Fruit fly (Drosophila melanogaster) whole organism, adult: Measurements from ENCODE around the gene Vha16-3.

Experiments
- CG11617 ChIP-seq: fragments of 200-800 bp; sonication (Bioruptor generic); optimal IDR thresholded peaks from 2 replicates; lab custom pipeline; 2017; ENCODE audit warnings: mild to moderate bottlenecking, missing biosample characterization, missing genetic modification reagents, missing genetic modification characterization
- CG12768 ChIP-seq: fragments of 200-800 bp; sonication (Bioruptor generic); optimal IDR thresholded peaks from 2 replicates; lab custom pipeline; 2017; ENCODE audit warnings: missing biosample characterization, missing genetic modification characterization, mild to moderate bottlenecking, moderate library complexity, missing genetic modification reagents
- CG14711 ChIP-seq: fragments of 200-800 bp; sonication (Bioruptor generic); optimal IDR thresholded peaks from 2 replicates; lab custom pipeline; 2018; ENCODE audit warnings: missing biosample characterization, mild to moderate bottlenecking, missing genetic modification characterization, moderate library complexity
- CG5204 ChIP-seq: fragments of 200-800 bp; sonication (Bioruptor generic); optimal IDR thresholded peaks from 2 replicates; lab custom pipeline; 2016; ENCODE audit warnings: missing biosample characterization, missing genetic modification characterization
- Clk ChIP-seq: fragments of 200-800 bp; sonication (Bioruptor generic); optimal IDR thresholded peaks from 2 replicates; lab custom pipeline; 2017; ENCODE audit warnings: missing biosample characterization, missing genetic modification characterization
- Crg-1 ChIP-seq: fragments of 200-800 bp; sonication (Bioruptor generic); optimal IDR thresholded peaks from 2 replicates; lab custom pipeline; 2016; ENCODE audit warnings: missing biosample characterization, missing genetic modification characterization
- Mnt ChIP-seq: fragments of 200-800 bp; sonication (Bioruptor generic); optimal IDR thresholded peaks from 2 replicates; lab custom pipeline; 2016; ENCODE audit warnings: missing biosample characterization, mild to moderate bottlenecking, missing genetic modification characterization
- bab1 ChIP-seq: fragments of 200-800 bp; sonication (Bioruptor generic); optimal IDR thresholded peaks from 3 replicates; lab custom pipeline; 2019; ENCODE audit warnings: missing biosample characterization, mild to moderate bottlenecking, missing genetic modification characterization, moderate library complexity
- cic ChIP-seq: fragments of 200-800 bp; sonication (Bioruptor generic); optimal IDR thresholded peaks from 2 replicates; lab custom pipeline; 2017; ENCODE audit warnings: missing biosample characterization, mild to moderate bottlenecking, missing genetic modification characterization, moderate library complexity
- kay ChIP-seq: fragments of 200-800 bp; sonication (Bioruptor generic); peaks from one replicate; lab custom pipeline; 2016; ENCODE audit warnings: missing biosample characterization, missing genetic modification characterization, borderline replicate concordance

dm6 chr3L:11523286-11523685 is 50.2 kb downstream of the Vha16-3 start:
- TF ChIP-seq kay: no peak
- no peak for TF ChIP-seq CG11617 (GFP tag; lab: Kevin White, UChicago)
- no peak for TF ChIP-seq cic (GFP tag; lab: Kevin White, UChicago)
- no peak for TF ChIP-seq CG14711 (tag; lab: Kevin White, UChicago)
- TF ChIP-seq bab1 (GFP tag; lab: Kevin White, UChicago): peak; percentile 40
- no peak for TF ChIP-seq CG5204 (GFP tag; lab: Kevin White, UChicago)
- TF ChIP-seq CG12768 (GFP tag; lab: Kevin White, UChicago): no peak
- no peak for TF ChIP-seq Mnt
- no peak for TF ChIP-seq Clk (GFP tag; lab: Kevin White, UChicago)
- TF ChIP-seq Crg-1 (GFP tag; lab: Kevin White, UChicago): peak; percentile 8
